Fruit fly (Drosophila melanogaster) whole organism, wandering third instar larva: ENCODE measurements around the gene CG13705.

ENCODE experiments used
- Abd-B ChIP-seq: fragments of >200 bp; optimal IDR thresholded peaks from 2 replicates; lab custom pipeline; 2017; ENCODE audit warnings: missing biosample characterization, missing genetic modification characterization
- Hr78 ChIP-seq: fragments of >200 bp; optimal IDR thresholded peaks from 2 replicates; lab custom pipeline; 2017; ENCODE audit warnings: missing biosample characterization, missing genetic modification characterization
- ey ChIP-seq: fragments of 200-800 bp; sonication (Bioruptor generic); optimal IDR thresholded peaks from 2 replicates; lab custom pipeline; 2016; ENCODE audit warnings: missing biosample characterization, missing genetic modification characterization
- pan ChIP-seq: fragments of >200 bp; optimal IDR thresholded peaks from 2 replicates; lab custom pipeline; 2017
- psq ChIP-seq: fragments of 200-800 bp; sonication (Bioruptor generic); optimal IDR thresholded peaks from 3 replicates; lab custom pipeline; 2017; ENCODE audit warnings: missing biosample characterization, mild to moderate bottlenecking, missing genetic modification characterization, moderate library complexity

DNA sequence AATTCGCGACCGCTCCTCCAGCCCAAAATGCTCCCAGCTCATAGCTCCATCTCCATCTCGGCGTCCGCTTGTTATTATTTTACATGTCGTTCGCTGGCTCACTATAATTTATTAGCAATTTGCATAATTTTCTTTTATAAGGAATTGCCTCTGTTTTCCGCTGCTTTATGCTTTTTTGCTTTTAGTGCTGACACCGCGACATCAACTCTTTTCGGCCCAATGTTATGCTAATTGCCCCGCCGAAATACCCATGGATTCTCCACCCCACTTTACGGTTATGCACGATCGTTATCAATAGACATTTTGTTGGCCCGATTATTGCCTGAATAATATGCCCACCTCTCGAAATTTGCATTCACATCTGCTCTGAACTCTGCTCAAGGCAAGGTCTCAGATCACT is 41.5 kb upstream of the CG13705 start:
- no peak for TF ChIP-seq pan (lab: Kevin White, UChicago)
- no peak for TF ChIP-seq ey
- TF ChIP-seq Hr78 (GFP tag; lab: Kevin White, UChicago), result no peak
- no peak for TF ChIP-seq Abd-B
- TF ChIP-seq psq (GFP tag; lab: Kevin White, UChicago), result no peak
